Fruit fly (Drosophila melanogaster) whole organism, embryonic: ENCODE results near the gene sesB.

Source experiments
- Asciz ChIP-seq: fragments of 200-800 bp; sonication (Bioruptor generic); optimal IDR thresholded peaks from 2 replicates; lab custom pipeline; 2017; ENCODE audit warnings: missing biosample characterization, mild to moderate bottlenecking, missing genetic modification characterization, missing genetic modification reagents
- Atf3 ChIP-seq: fragments of 200-800 bp; sonication (Bioruptor generic); optimal IDR thresholded peaks from 3 replicates; lab custom pipeline; 2016; ENCODE audit warnings: missing biosample characterization, missing genetic modification characterization
- CG11093 ChIP-seq: fragments of 200-800 bp; sonication (Bioruptor generic); IDR thresholded peaks from 3 replicates; pipeline ENCODE4 v1.3.6; 2022; ENCODE audit warnings: missing biosample characterization, missing genetic modification characterization
- CG12155 ChIP-seq: fragments of 200-800 bp; sonication (Bioruptor generic); optimal IDR thresholded peaks from 3 replicates; lab custom pipeline; 2016; ENCODE audit warnings: missing biosample characterization, missing genetic modification characterization
- CG12391 ChIP-seq: fragments of 200-800 bp; sonication (Bioruptor generic); optimal IDR thresholded peaks from 3 replicates; lab custom pipeline; 2018; ENCODE audit warnings: missing biosample characterization, mild to moderate bottlenecking, missing genetic modification characterization, moderate library complexity
- CG12744 ChIP-seq: fragments of 200-800 bp; sonication (Bioruptor generic); optimal IDR thresholded peaks from 2 replicates; lab custom pipeline; 2016; ENCODE audit warnings: missing biosample characterization, missing genetic modification characterization
- CG13296 ChIP-seq: fragments of 200-800 bp; sonication (Bioruptor generic); optimal IDR thresholded peaks from 3 replicates; lab custom pipeline; 2018; ENCODE audit warnings: missing biosample characterization, mild to moderate bottlenecking, missing genetic modification characterization
- CG13624 ChIP-seq: fragments of 200-800 bp; sonication (Bioruptor generic); optimal IDR thresholded peaks from 2 replicates; lab custom pipeline; 2016; ENCODE audit warnings: missing biosample characterization, missing genetic modification characterization
- CG1529 ChIP-seq: fragments of 200-800 bp; sonication (Bioruptor generic); optimal IDR thresholded peaks from 3 replicates; lab custom pipeline; 2018; ENCODE audit warnings: missing biosample characterization, missing genetic modification characterization
- CG15696 ChIP-seq: fragments of 200-800 bp; sonication (Bioruptor generic); optimal IDR thresholded peaks from 2 replicates; lab custom pipeline; 2019; ENCODE audit warnings: missing biosample characterization, mild to moderate bottlenecking, missing genetic modification characterization, moderate library complexity
- CG16815 ChIP-seq: fragments of 200-800 bp; sonication (Bioruptor generic); optimal IDR thresholded peaks from 3 replicates; lab custom pipeline; 2017; ENCODE audit warnings: missing biosample characterization, mild to moderate bottlenecking, missing genetic modification characterization
- CG18764 ChIP-seq: fragments of 200-800 bp; sonication (Bioruptor generic); optimal IDR thresholded peaks from 3 replicates; lab custom pipeline; 2016; ENCODE audit warnings: missing biosample characterization, missing genetic modification characterization
- CG2875 ChIP-seq: fragments of 200-800 bp; sonication (Bioruptor generic); optimal IDR thresholded peaks from 2 replicates; lab custom pipeline; 2017; ENCODE audit warnings: missing biosample characterization, mild to moderate bottlenecking, missing genetic modification characterization, missing genetic modification reagents
- CG30020 ChIP-seq: fragments of 200-800 bp; optimal IDR thresholded peaks from 2 replicates; lab custom pipeline; 2019; ENCODE audit warnings: missing biosample characterization, mild to moderate bottlenecking, missing genetic modification characterization, moderate library complexity
- CG34422 ChIP-seq: fragments of 200-800 bp; sonication (Bioruptor generic); IDR thresholded peaks from 3 replicates; pipeline ENCODE4 v1.3.6; 2022; ENCODE audit warnings: missing biosample characterization, missing genetic modification characterization
- CG4282 ChIP-seq: fragments of 200-800 bp; sonication (Bioruptor generic); optimal IDR thresholded peaks from 2 replicates; lab custom pipeline; 2016; ENCODE audit warnings: missing biosample characterization, missing genetic modification characterization
- CG5953 ChIP-seq: fragments of 200-800 bp; sonication (Bioruptor generic); IDR thresholded peaks from 2 replicates; pipeline ENCODE4 v1.3.6; 2022; ENCODE audit warnings: missing biosample characterization, missing genetic modification characterization
- CG6175 ChIP-seq: fragments of 200-800 bp; sonication (Bioruptor generic); IDR thresholded peaks from 3 replicates; pipeline ENCODE4 v1.3.6; 2022; ENCODE audit warnings: missing biosample characterization, missing genetic modification characterization
- CG6254 ChIP-seq: fragments of 200-800 bp; sonication (Bioruptor generic); optimal IDR thresholded peaks from 3 replicates; lab custom pipeline; 2017; ENCODE audit warnings: mild to moderate bottlenecking, missing biosample characterization, missing genetic modification reagents, missing genetic modification characterization
- CG6272 ChIP-seq: fragments of 200-800 bp; sonication (Bioruptor generic); IDR thresholded peaks from 2 replicates; pipeline ENCODE4 v1.3.6; 2022; ENCODE audit warnings: missing biosample characterization, missing genetic modification characterization
- CG8281 ChIP-seq: fragments of 200-800 bp; sonication (Bioruptor generic); optimal IDR thresholded peaks from 2 replicates; lab custom pipeline; 2018; ENCODE audit warnings: missing biosample characterization, mild to moderate bottlenecking, missing genetic modification characterization, moderate library complexity
- CG9215 ChIP-seq: fragments of 200-800 bp; sonication (Bioruptor generic); IDR thresholded peaks from 2 replicates; pipeline ENCODE4 v1.3.6; 2022; ENCODE audit warnings: missing biosample characterization, missing genetic modification characterization
- E2f1 ChIP-seq: fragments of 200-800 bp; sonication (Bioruptor generic); IDR thresholded peaks from 2 replicates; pipeline ENCODE4 v1.3.6; 2022; ENCODE audit warnings: missing biosample characterization, missing genetic modification characterization
- Eip74EF ChIP-seq, 2 experiments: fragments of 200-800 bp in 1 of 2; fragments of >200 bp in 1 of 2; sonication (Bioruptor generic) in 1 of 2; optimal IDR thresholded peaks; 2 replicates each; lab custom pipeline; 2017 to 2019; ENCODE audit warnings: missing biosample characterization in 2 of 2, missing genetic modification characterization in 2 of 2, mild to moderate bottlenecking in 1 of 2, moderate library complexity in 1 of 2
- Mad ChIP-seq: fragments of 200-800 bp; sonication (Bioruptor generic); optimal IDR thresholded peaks from 2 replicates; lab custom pipeline; 2016; ENCODE audit warnings: missing biosample characterization, missing genetic modification characterization
- Neu2 ChIP-seq: fragments of 200-800 bp; sonication (Bioruptor generic); optimal IDR thresholded peaks from 3 replicates; lab custom pipeline; 2016; ENCODE audit warnings: missing biosample characterization, missing genetic modification characterization, borderline replicate concordance
- Optix ChIP-seq: fragments of 200-800 bp; sonication (Bioruptor generic); IDR thresholded peaks from 3 replicates; pipeline ENCODE4 v1.3.6; 2022; ENCODE audit warnings: missing biosample characterization, missing genetic modification characterization
- Vsx1 ChIP-seq: fragments of 200-800 bp; sonication (Bioruptor generic); optimal IDR thresholded peaks from 2 replicates; lab custom pipeline; 2017; ENCODE audit warnings: missing biosample characterization, mild to moderate bottlenecking, missing genetic modification characterization, missing genetic modification reagents
- ab ChIP-seq: fragments of 200-800 bp; sonication (Bioruptor generic); optimal IDR thresholded peaks from 2 replicates; lab custom pipeline; 2016; ENCODE audit warnings: missing biosample characterization, missing genetic modification characterization
- abd-A ChIP-seq: fragments of 200-800 bp; sonication (Bioruptor generic); optimal IDR thresholded peaks from 3 replicates; lab custom pipeline; 2019; ENCODE audit warnings: missing biosample characterization, mild to moderate bottlenecking, missing genetic modification characterization, moderate library complexity
- al ChIP-seq: fragments of 200-800 bp; sonication (Bioruptor generic); IDR thresholded peaks from 2 replicates; pipeline ENCODE4 v1.3.6; 2022; ENCODE audit warnings: missing biosample characterization, missing genetic modification characterization
- ash1 ChIP-seq: fragments of 200-800 bp; sonication (Bioruptor generic); optimal IDR thresholded peaks from 2 replicates; lab custom pipeline; 2018; ENCODE audit warnings: missing biosample characterization, mild to moderate bottlenecking, missing genetic modification characterization
- bbx ChIP-seq: fragments of 200-800 bp; sonication (Bioruptor generic); IDR thresholded peaks from 2 replicates; pipeline ENCODE4 v1.3.6; 2022; ENCODE audit warnings: missing biosample characterization, missing genetic modification characterization; ENCODE audit not compliant: partially characterized antibody
- bcd ChIP-seq: fragments of 200-800 bp; sonication (Bioruptor generic); optimal IDR thresholded peaks from 2 replicates; lab custom pipeline; 2017; ENCODE audit warnings: missing biosample characterization, mild to moderate bottlenecking, missing genetic modification characterization
- chm ChIP-seq: fragments of 200-800 bp; sonication (Bioruptor generic); IDR thresholded peaks from 2 replicates; pipeline ENCODE4 v1.3.6; 2022; ENCODE audit warnings: missing biosample characterization, missing genetic modification characterization
- cwo ChIP-seq: fragments of 200-800 bp; sonication (Bioruptor generic); optimal IDR thresholded peaks from 3 replicates; lab custom pipeline; 2017; ENCODE audit warnings: missing biosample characterization, missing genetic modification characterization, mild to moderate bottlenecking, moderate library complexity, missing genetic modification reagents
- dan ChIP-seq: fragments of 200-800 bp; sonication (Bioruptor generic); IDR thresholded peaks from 2 replicates; pipeline ENCODE4 v1.3.6; 2022; ENCODE audit warnings: missing biosample characterization, missing genetic modification characterization
- dmrt99B ChIP-seq: fragments of 200-800 bp; sonication (Bioruptor generic); optimal IDR thresholded peaks from 2 replicates; lab custom pipeline; 2018; ENCODE audit warnings: missing biosample characterization, mild to moderate bottlenecking, missing genetic modification characterization, moderate library complexity
- exex ChIP-seq: fragments of 200-800 bp; sonication (Bioruptor generic); optimal IDR thresholded peaks from 4 replicates; lab custom pipeline; 2018; ENCODE audit warnings: missing biosample characterization, mild to moderate bottlenecking, missing genetic modification characterization, moderate library complexity
- gcm2 ChIP-seq: fragments of 200-800 bp; sonication (Bioruptor generic); optimal IDR thresholded peaks from 2 replicates; lab custom pipeline; 2016; ENCODE audit warnings: missing biosample characterization, missing genetic modification characterization
- gem ChIP-seq: fragments of 200-800 bp; sonication (Bioruptor generic); optimal IDR thresholded peaks from 2 replicates; lab custom pipeline; 2019; ENCODE audit warnings: missing biosample characterization, mild to moderate bottlenecking, missing genetic modification characterization, moderate library complexity
- hb ChIP-seq: fragments of 200-800 bp; sonication (Bioruptor generic); IDR thresholded peaks from 3 replicates; pipeline ENCODE4 v1.3.6; 2022; ENCODE audit warnings: missing biosample characterization, missing genetic modification characterization; ENCODE audit not compliant: partially characterized antibody
- kah ChIP-seq: fragments of 200-800 bp; sonication (Bioruptor generic); optimal IDR thresholded peaks from 2 replicates; lab custom pipeline; 2018; ENCODE audit warnings: missing biosample characterization, mild to moderate bottlenecking, missing genetic modification characterization
- odd ChIP-seq: fragments of 200-800 bp; sonication (Bioruptor generic); optimal IDR thresholded peaks from 2 replicates; lab custom pipeline; 2017; ENCODE audit warnings: missing biosample characterization, mild to moderate bottlenecking, missing genetic modification characterization
- p53 ChIP-seq: fragments of 200-800 bp; sonication (Bioruptor generic); optimal IDR thresholded peaks from 2 replicates; lab custom pipeline; 2016; ENCODE audit warnings: missing biosample characterization, missing genetic modification characterization
- salm ChIP-seq: fragments of 200-800 bp; sonication (Bioruptor generic); optimal IDR thresholded peaks from 2 replicates; lab custom pipeline; 2018; ENCODE audit warnings: missing biosample characterization, mild to moderate bottlenecking, missing genetic modification characterization
- slbo ChIP-seq: fragments of 200-800 bp; sonication (Bioruptor generic); IDR thresholded peaks from 2 replicates; pipeline ENCODE4 v1.3.6; 2022; ENCODE audit warnings: missing biosample characterization, missing genetic modification characterization
- slp2 ChIP-seq: fragments of 200-800 bp; sonication (Bioruptor generic); optimal IDR thresholded peaks from 2 replicates; lab custom pipeline; 2016; ENCODE audit warnings: missing biosample characterization, missing genetic modification characterization
- ssp ChIP-seq: fragments of 200-800 bp; sonication (Bioruptor generic); IDR thresholded peaks from 2 replicates; pipeline ENCODE4 v1.3.6; 2022; ENCODE audit warnings: missing biosample characterization, missing genetic modification characterization

Gene sesB

DNA sequence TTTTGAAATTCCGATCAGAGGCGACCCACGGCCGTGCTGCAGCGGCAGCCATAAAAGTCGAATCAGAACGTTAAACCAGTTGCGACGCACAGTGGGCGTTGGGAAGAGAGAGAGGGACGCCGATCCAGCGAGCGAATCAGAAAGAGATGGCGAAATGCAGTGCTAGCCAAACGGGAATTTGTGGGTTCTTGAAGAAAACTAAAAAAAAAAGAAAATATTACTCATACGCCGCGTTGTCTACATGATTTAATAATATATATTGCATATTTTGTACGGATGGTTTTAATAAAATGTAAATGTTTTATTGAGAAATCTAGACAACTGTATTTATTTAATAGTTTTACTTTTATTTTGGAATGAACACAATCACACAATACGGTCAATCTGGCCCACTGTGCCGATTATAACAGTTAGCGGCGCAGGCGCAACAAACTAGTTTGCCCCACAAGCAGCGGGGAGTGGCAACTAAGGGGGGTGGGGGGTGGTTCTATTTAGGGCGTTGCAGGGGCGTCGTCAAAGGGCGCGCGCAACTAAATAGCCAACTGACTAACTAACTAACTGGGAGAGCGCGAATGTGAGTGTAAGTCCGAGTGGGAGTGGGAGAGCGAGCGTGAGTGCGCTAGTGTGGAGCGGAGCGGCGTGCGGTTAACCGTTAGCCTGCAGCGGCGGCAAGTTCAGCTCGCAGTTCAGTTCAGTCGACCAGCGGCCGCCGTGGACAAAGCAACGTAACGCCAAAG is 14.7 kb downstream of the sesB start, which contains the start of gene CG15211 (continued):
- TF ChIP-seq CG9215 (GFP tag; lab: Robert Waterston, UW) (peak; percentile 35; the same call in 1 of the 2 replicates), CG4282 (GFP tag; lab: Kevin White, UChicago) (no peak), chm (GFP tag; lab: Robert Waterston, UW) (peak; percentile 35), ssp (GFP tag; lab: Robert Waterston, UW) (peak; percentile 49), Atf3 (peak; percentile 11), CG16815 (GFP tag; lab: Kevin White, UChicago) (peak; percentile 30), bbx (GFP tag; lab: Robert Waterston, UW) (peak; percentile 45; the same call in 1 of the 2 replicates), bcd (GFP tag; lab: Kevin White, UChicago) (peak; percentile 74), CG1529 (peak; percentile 74), kah (GFP tag; lab: Kevin White, UChicago) (no peak), abd-A (tag; lab: Kevin White, UChicago) (peak; percentile 37), Vsx1 (GFP tag; lab: Kevin White, UChicago) (no peak), cwo (GFP tag; lab: Kevin White, UChicago) (peak; percentile 49), p53 (GFP tag; lab: Kevin White, UChicago) (no peak), CG13296 (GFP tag; lab: Kevin White, UChicago) (peak; percentile 65), CG13624 (GFP tag; lab: Kevin White, UChicago) (no peak), dmrt99B (peak; percentile 82), CG6254 (GFP tag; lab: Kevin White, UChicago) (peak; percentile 60), odd (GFP tag; lab: Kevin White, UChicago) (peak; percentile 66), CG2875 (GFP tag; lab: Kevin White, UChicago) (peak; percentile 62), CG12155 (GFP tag; lab: Kevin White, UChicago) (peak; percentile 47), exex (no peak), CG12391 (tag; lab: Kevin White, UChicago) (peak; percentile 80), CG12744 (no peak), CG11093 (GFP tag; lab: Robert Waterston, UW) (peak; percentile 58; the same call in 1 of the 3 replicates), CG34422 (GFP tag; lab: Robert Waterston, UW) (peak; percentile 24; the same call in 1 of the 3 replicates), slp2 (no peak), ash1 (GFP tag; lab: Kevin White, UChicago) (no peak), Asciz (GFP tag; lab: Kevin White, UChicago) (peak; percentile 63), Optix (GFP tag; lab: Robert Waterston, UW) (peak; percentile 29; the same call in 1 of the 3 replicates), salm (tag; lab: Kevin White, UChicago) (peak; percentile 47), gem (tag; lab: Kevin White, UChicago) (peak; percentile 88), CG6175 (GFP tag; lab: Robert Waterston, UW) (peak; percentile 99), al (GFP tag; lab: Robert Waterston, UW) (peak; percentile 34; the same call in 1 of the 2 replicates), gcm2 (no peak), CG15696 (peak; percentile 22), slbo (GFP tag; lab: Robert Waterston, UW) (peak; percentile 36; the same call in 1 of the 2 replicates), CG18764 (peak; percentile 39), CG30020 (tag; lab: Kevin White, UChicago) (peak; percentile 47), Eip74EF (GFP tag; optimal IDR thresholded peaks at IDR 0.05; lab: Kevin White, UChicago) (peak in 1 of 2 experiments; percentile 64), Neu2 (GFP tag; lab: Kevin White, UChicago) (no peak), CG8281 (tag; lab: Kevin White, UChicago) (peak; percentile 54), dan (no peak), Mad (GFP tag; lab: Kevin White, UChicago) (peak; percentile 41), CG6272 (GFP tag; lab: Robert Waterston, UW) (no peak), ab (GFP tag; lab: Kevin White, UChicago) (no peak), CG5953 (GFP tag; lab: Robert Waterston, UW) (no peak), hb (GFP tag; lab: Robert Waterston, UW) (no peak), E2f1 (GFP tag; lab: Robert Waterston, UW) (peak; percentile 66)
